Fruit fly (Drosophila melanogaster) whole organism, adult: ENCODE data around the gene CG43750.

Source experiments
- CG11617 ChIP-seq: fragments of 200-800 bp; sonication (Bioruptor generic); optimal IDR thresholded peaks from 2 replicates; lab custom pipeline; 2017; ENCODE audit warnings: mild to moderate bottlenecking, missing biosample characterization, missing genetic modification reagents, missing genetic modification characterization
- CG33017 ChIP-seq: fragments of 200-800 bp; sonication (Bioruptor generic); optimal IDR thresholded peaks from 2 replicates; lab custom pipeline; 2018; ENCODE audit warnings: missing biosample characterization, mild to moderate bottlenecking, missing genetic modification characterization, moderate library complexity
- CG5204 ChIP-seq: fragments of 200-800 bp; sonication (Bioruptor generic); optimal IDR thresholded peaks from 2 replicates; lab custom pipeline; 2016; ENCODE audit warnings: missing biosample characterization, missing genetic modification characterization
- Crg-1 ChIP-seq: fragments of 200-800 bp; sonication (Bioruptor generic); optimal IDR thresholded peaks from 2 replicates; lab custom pipeline; 2016; ENCODE audit warnings: missing biosample characterization, missing genetic modification characterization
- Hr96 ChIP-seq: fragments of 200-800 bp; sonication (Bioruptor generic); optimal IDR thresholded peaks from 2 replicates; lab custom pipeline; 2016; ENCODE audit warnings: missing biosample characterization, missing genetic modification characterization
- Mnt ChIP-seq: fragments of 200-800 bp; sonication (Bioruptor generic); optimal IDR thresholded peaks from 2 replicates; lab custom pipeline; 2016; ENCODE audit warnings: missing biosample characterization, mild to moderate bottlenecking, missing genetic modification characterization
- bab1 ChIP-seq: fragments of 200-800 bp; sonication (Bioruptor generic); optimal IDR thresholded peaks from 3 replicates; lab custom pipeline; 2019; ENCODE audit warnings: missing biosample characterization, mild to moderate bottlenecking, missing genetic modification characterization, moderate library complexity
- cic ChIP-seq: fragments of 200-800 bp; sonication (Bioruptor generic); optimal IDR thresholded peaks from 2 replicates; lab custom pipeline; 2017; ENCODE audit warnings: missing biosample characterization, mild to moderate bottlenecking, missing genetic modification characterization, moderate library complexity
- cnc ChIP-seq, 2 experiments: fragments of >200 bp; optimal IDR thresholded peaks; 2 replicates each; lab custom pipeline; 2017
- kay ChIP-seq: fragments of 200-800 bp; sonication (Bioruptor generic); peaks from one replicate; lab custom pipeline; 2016; ENCODE audit warnings: missing biosample characterization, missing genetic modification characterization, borderline replicate concordance
- pad ChIP-seq: fragments of 200-800 bp; sonication (Bioruptor generic); optimal IDR thresholded peaks from 3 replicates; lab custom pipeline; 2017; ENCODE audit warnings: missing biosample characterization, missing genetic modification characterization, mild to moderate bottlenecking, moderate library complexity, missing genetic modification reagents
- tj ChIP-seq: fragments of 200-800 bp; sonication (Bioruptor generic); optimal IDR thresholded peaks from 3 replicates; lab custom pipeline; 2017; ENCODE audit warnings: missing biosample characterization, mild to moderate bottlenecking, missing genetic modification characterization, moderate library complexity
- toe ChIP-seq: fragments of 200-800 bp; sonication (Bioruptor generic); optimal IDR thresholded peaks from 2 replicates; lab custom pipeline; 2016; ENCODE audit warnings: missing biosample characterization, missing genetic modification characterization

DNA sequence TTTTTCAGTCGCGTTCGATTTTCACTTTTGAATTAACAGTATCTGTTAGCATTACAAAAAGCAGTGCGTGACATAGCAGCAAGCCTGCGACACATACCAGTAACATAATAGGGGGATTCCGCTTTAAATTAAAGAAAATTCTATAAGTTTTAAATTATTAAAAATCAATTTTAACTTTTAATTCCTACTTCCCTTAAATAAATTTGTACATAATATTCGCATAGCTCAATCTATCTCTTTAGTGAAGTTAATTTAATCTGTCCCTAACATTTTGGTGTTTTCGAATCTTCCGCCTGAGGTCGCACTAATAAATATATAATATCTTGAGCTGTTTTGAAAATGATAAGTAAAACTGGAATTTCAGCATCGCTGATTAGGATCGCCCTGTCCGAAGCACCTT, 30.0 kb upstream of the CG43750 start, which contains the start of gene CG9886:
- TF ChIP-seq Mnt (GFP tag; lab: Kevin White, UChicago) (no peak), cic (no peak), cnc (optimal IDR thresholded peaks at IDR 0.05; lab: Kevin White, UChicago) (no peak), kay (peak; percentile 46), pad (GFP tag; lab: Kevin White, UChicago) (no peak), toe (GFP tag; lab: Kevin White, UChicago) (no peak), tj (GFP tag; lab: Kevin White, UChicago) (peak; percentile 13), CG11617 (peak; percentile 18), CG5204 (GFP tag; lab: Kevin White, UChicago) (peak; percentile 45), CG33017 (tag; lab: Kevin White, UChicago) (peak; percentile 58), Hr96 (GFP tag; lab: Kevin White, UChicago) (no peak), bab1 (peak; percentile 68), Crg-1 (GFP tag; lab: Kevin White, UChicago) (no peak)
